Fruit fly (Drosophila melanogaster): Measurements from ENCODE around the gene mtrm.

mtrm gene

dm6 chr3L:8458767-8459614 is 46.2 kb downstream of the mtrm start (continued):
- TF ChIP-seq OdsH (GFP tag; optimal IDR thresholded peaks at IDR 0.05), result peak; percentile 67
- TF ChIP-seq Eip78C (GFP tag), result peak; percentile 95
- no peak for TF ChIP-seq CG16779 (tag; optimal IDR thresholded peaks at IDR 0.05)
- TF ChIP-seq Hr38 (GFP tag; optimal IDR thresholded peaks at IDR 0.05), result no peak
- peak; percentile 65 for TF ChIP-seq Ets96B (tag; optimal IDR thresholded peaks at IDR 0.05)
- TF ChIP-seq CG32006 (GFP tag; optimal IDR thresholded peaks at IDR 0.05), result peak; percentile 75
- TF ChIP-seq CG6276 (GFP tag; optimal IDR thresholded peaks at IDR 0.05), result peak; percentile 51
- peak; percentile 66 for TF ChIP-seq acj6 (GFP tag; optimal IDR thresholded peaks at IDR 0.05)
- TF ChIP-seq vri (GFP tag; optimal IDR thresholded peaks at IDR 0.05), result peak; percentile 5
- TF ChIP-seq CG4318 (GFP tag; optimal IDR thresholded peaks at IDR 0.05), result peak; percentile 53
- peak; percentile 74 for TF ChIP-seq svp (GFP tag)
- peak; percentile 50 for TF ChIP-seq CG11762 (GFP tag; optimal IDR thresholded peaks at IDR 0.05; ENCODE audit: insufficient read depth)
- TF ChIP-seq CG9139 (GFP tag; optimal IDR thresholded peaks at IDR 0.05), result peak; percentile 1
- no peak for TF ChIP-seq CG6854 (GFP tag; optimal IDR thresholded peaks at IDR 0.05)
- TF ChIP-seq CG6792 (GFP tag; optimal IDR thresholded peaks at IDR 0.05), result peak; percentile 64
- peak in 1 of 2 experiments; percentile 34 for TF ChIP-seq ss (GFP tag; optimal IDR thresholded peaks at IDR 0.05)
- TF ChIP-seq CG7368 (GFP tag; optimal IDR thresholded peaks at IDR 0.05), result no peak
- peak; percentile 19; the same call in 1 of the 3 replicates for TF ChIP-seq eg (GFP tag; IDR thresholded peaks at IDR 0.05)
- peak; percentile 40 for TF ChIP-seq CG31627 (GFP tag; optimal IDR thresholded peaks at IDR 0.05)
- no peak for TF ChIP-seq Blimp-1 (GFP tag; optimal IDR thresholded peaks at IDR 0.05)
- peak; percentile 64 for TF ChIP-seq pdm3 (GFP tag; optimal IDR thresholded peaks at IDR 0.05)
- peak; percentile 67 for TF ChIP-seq CG6808 (GFP tag; optimal IDR thresholded peaks at IDR 0.05)
- TF ChIP-seq Met (GFP tag; optimal IDR thresholded peaks at IDR 0.05), result peak; percentile 70
- TF ChIP-seq CG10631 (GFP tag; optimal IDR thresholded peaks at IDR 0.05), result peak; percentile 61
- peak; percentile 50 for TF ChIP-seq Hr39 (GFP tag; optimal IDR thresholded peaks at IDR 0.05)
- peak; percentile 20 for TF ChIP-seq Sox15 (GFP tag; optimal IDR thresholded peaks at IDR 0.05)
- peak; percentile 60 for TF ChIP-seq topi (GFP tag; optimal IDR thresholded peaks at IDR 0.05)
- peak; percentile 10 for TF ChIP-seq Ets21C (GFP tag; optimal IDR thresholded peaks at IDR 0.05)

dm6 chr3L:8459615-8460004 is 46.8 kb downstream of the mtrm start:
- TF ChIP-seq ss (GFP tag; optimal IDR thresholded peaks at IDR 0.05) (peak in 1 of 2 experiments; percentile 25), CG11902 (GFP tag; optimal IDR thresholded peaks at IDR 0.05) (no peak), CG11294 (GFP tag; IDR thresholded peaks at IDR 0.05) (no peak; the same call in 1 of the 2 replicates), Sox102F (GFP tag; optimal IDR thresholded peaks at IDR 0.05) (no peak), Hr39 (GFP tag; optimal IDR thresholded peaks at IDR 0.05) (no peak), Eip75B (GFP tag; optimal IDR thresholded peaks at IDR 0.05) (no peak), Ets96B (tag; optimal IDR thresholded peaks at IDR 0.05) (no peak), Gug (GFP tag; IDR thresholded peaks at IDR 0.05) (0 out of 2 replicates have a peak, but pooled peaks have one; percentile 4)

- TF ChIP-seq pdm3 (GFP tag; optimal IDR thresholded peaks at IDR 0.05) (peak; percentile 56), fd85E (GFP tag; optimal IDR thresholded peaks at IDR 0.05) (no peak), CG11294 (GFP tag; IDR thresholded peaks at IDR 0.05) (no peak), eg (GFP tag; IDR thresholded peaks at IDR 0.05) (no peak), CG6276 (GFP tag; optimal IDR thresholded peaks at IDR 0.05) (peak; percentile 17), Ets21C (GFP tag; optimal IDR thresholded peaks at IDR 0.05) (peak; percentile 36), CG3032 (tag; optimal IDR thresholded peaks at IDR 0.05) (peak; percentile 24), fkh (GFP tag; optimal IDR thresholded peaks at IDR 0.05) (no peak), Sox102F (GFP tag; optimal IDR thresholded peaks at IDR 0.05) (no peak), CG15336 (GFP tag; IDR thresholded peaks at IDR 0.05) (no peak), Hr39 (GFP tag; optimal IDR thresholded peaks at IDR 0.05) (peak; percentile 44), achi (GFP tag; optimal IDR thresholded peaks at IDR 0.05) (peak; percentile 31), CG10669 (GFP tag; optimal IDR thresholded peaks at IDR 0.05) (peak; percentile 52), CG6163 (GFP tag; IDR thresholded peaks at IDR 0.05) (no peak; the same call in 2 of the 3 replicates), Eip75B (GFP tag; optimal IDR thresholded peaks at IDR 0.05) (no peak), CG8119 (GFP tag; IDR thresholded peaks at IDR 0.05) (no peak; the same call in 2 of the 3 replicates), CG16779 (tag; optimal IDR thresholded peaks at IDR 0.05) (no peak), fd59A (GFP tag; optimal IDR thresholded peaks at IDR 0.05) (peak; percentile 31), lz (GFP tag; optimal IDR thresholded peaks at IDR 0.05) (peak; percentile 40), CG8632 (GFP tag; optimal IDR thresholded peaks at IDR 0.05) (peak; percentile 53), net (GFP tag; optimal IDR thresholded peaks at IDR 0.05) (no peak)
These were observed 47.5 kb downstream of the mtrm start for dm6 chr3L:8460050-8460878.
